Worm (Caenorhabditis elegans) whole organism, L2 larva: ENCODE results near the gene F10G7.10.

Experiments used
- C34F6.9 ChIP-seq: fragments of 150-350 bp; optimal IDR thresholded peaks from 2 replicates; lab custom pipeline; 2014; ENCODE audit warnings: missing biosample characterization, missing genetic modification characterization
- F13H6.1 ChIP-seq: sonication (generic microtip); optimal IDR thresholded peaks from 2 replicates; lab custom pipeline; 2016; ENCODE audit warnings: missing genetic modification characterization, missing compliant biosample characterization
- R02D3.7 ChIP-seq: fragments of 150-350 bp; optimal IDR thresholded peaks from 2 replicates; lab custom pipeline; 2014; ENCODE audit warnings: missing biosample characterization, missing genetic modification characterization
- Y55F3AM.14 ChIP-seq: fragments of 200-800 bp; sonication (Bioruptor generic); optimal IDR thresholded peaks from 2 replicates; lab custom pipeline; 2018; ENCODE audit warnings: mild to moderate bottlenecking, missing genetic modification characterization, missing compliant biosample characterization
- ZK546.5 ChIP-seq: sonication (generic microtip); optimal IDR thresholded peaks from 2 replicates; lab custom pipeline; 2017; ENCODE audit warnings: missing biosample characterization, missing genetic modification characterization
- alr-1 ChIP-seq: fragments of 150-350 bp; optimal IDR thresholded peaks from 2 replicates; lab custom pipeline; 2014; ENCODE audit warnings: missing biosample characterization, missing genetic modification characterization
- aly-2 ChIP-seq: fragments of 150-350 bp; optimal IDR thresholded peaks from 2 replicates; lab custom pipeline; 2014; ENCODE audit warnings: missing biosample characterization, missing genetic modification characterization
- ama-1 ChIP-seq: fragments of 150-350 bp; optimal IDR thresholded peaks from 2 replicates; lab custom pipeline; 2018; ENCODE audit warnings: inconsistent platforms
- blmp-1 ChIP-seq: sonication (generic microtip); optimal IDR thresholded peaks from 2 replicates; lab custom pipeline; 2017; ENCODE audit warnings: missing genetic modification characterization, mild to moderate bottlenecking, missing compliant biosample characterization, antibody characterized with exemption, moderate library complexity; ENCODE audit not compliant: insufficient read depth
- ceh-16 ChIP-seq: fragments of 150-350 bp; optimal IDR thresholded peaks from 2 replicates; lab custom pipeline; 2014; ENCODE audit warnings: missing biosample characterization, missing genetic modification characterization
- ceh-82 ChIP-seq: fragments of 150-350 bp; optimal IDR thresholded peaks from 2 replicates; lab custom pipeline; 2014; ENCODE audit warnings: missing biosample characterization, missing genetic modification characterization
- crh-2 ChIP-seq: sonication (generic microtip); optimal IDR thresholded peaks from 2 replicates; lab custom pipeline; 2017; ENCODE audit warnings: missing biosample characterization, missing genetic modification characterization
- dmd-4 ChIP-seq: sonication (generic microtip); optimal IDR thresholded peaks from 2 replicates; lab custom pipeline; 2017; ENCODE audit warnings: missing biosample characterization, missing genetic modification characterization
- elt-3 ChIP-seq: sonication (generic microtip); optimal IDR thresholded peaks from 2 replicates; lab custom pipeline; 2017; ENCODE audit warnings: missing biosample characterization, missing genetic modification characterization
- fos-1 ChIP-seq: fragments of 150-350 bp; optimal IDR thresholded peaks from 2 replicates; lab custom pipeline; 2014; ENCODE audit warnings: missing biosample characterization, missing genetic modification characterization
- gmeb-1 ChIP-seq: fragments of 150-350 bp; optimal IDR thresholded peaks from 2 replicates; lab custom pipeline; 2014; ENCODE audit warnings: missing biosample characterization, missing genetic modification characterization
- lin-11 ChIP-seq: fragments of 150-350 bp; sonication (generic microtip); optimal IDR thresholded peaks from 2 replicates; lab custom pipeline; 2014; ENCODE audit warnings: missing biosample characterization, missing genetic modification characterization, inconsistent platforms, mixed read lengths
- lin-13 ChIP-seq: fragments of 150-350 bp; optimal IDR thresholded peaks from 2 replicates; lab custom pipeline; 2014; ENCODE audit warnings: missing biosample characterization, missing genetic modification reagents, missing genetic modification characterization
- lsy-2 ChIP-seq, 2 experiments: fragments of 150-350 bp in 1 of 2; sonication (generic microtip) in 1 of 2; optimal IDR thresholded peaks; 2 replicates each; lab custom pipeline; 2014 to 2017; ENCODE audit warnings: missing biosample characterization in 2 of 2, missing genetic modification characterization in 2 of 2
- mab-5 ChIP-seq: fragments of 150-350 bp; optimal IDR thresholded peaks from 2 replicates; lab custom pipeline; 2014; ENCODE audit warnings: missing biosample characterization, missing genetic modification characterization
- mdl-1 ChIP-seq, 2 experiments: fragments of 150-350 bp in 1 of 2; sonication (generic microtip) in 1 of 2; optimal IDR thresholded peaks; 2 replicates each; lab custom pipeline; 2017; ENCODE audit warnings: missing biosample characterization in 2 of 2, missing genetic modification characterization in 2 of 2
- nhr-10 ChIP-seq: sonication (generic microtip); optimal IDR thresholded peaks from 2 replicates; lab custom pipeline; 2017; ENCODE audit warnings: missing biosample characterization, missing genetic modification characterization
- nhr-12 ChIP-seq: fragments of 150-350 bp; optimal IDR thresholded peaks from 2 replicates; lab custom pipeline; 2014; ENCODE audit warnings: missing biosample characterization, missing genetic modification characterization
- nhr-129 ChIP-seq: fragments of 150-350 bp; optimal IDR thresholded peaks from 2 replicates; lab custom pipeline; 2014; ENCODE audit warnings: missing biosample characterization, missing genetic modification characterization
- nhr-21 ChIP-seq: fragments of 150-350 bp; optimal IDR thresholded peaks from 2 replicates; lab custom pipeline; 2014; ENCODE audit warnings: missing biosample characterization, missing genetic modification characterization
- nhr-23 ChIP-seq: fragments of 150-350 bp; optimal IDR thresholded peaks from 2 replicates; lab custom pipeline; 2014; ENCODE audit warnings: missing biosample characterization, missing genetic modification reagents, missing genetic modification characterization
- nhr-25 ChIP-seq: fragments of 150-350 bp; sonication (generic microtip); optimal IDR thresholded peaks from 3 replicates; lab custom pipeline; 2014; ENCODE audit warnings: missing biosample characterization, missing genetic modification characterization
- nhr-6 ChIP-seq: fragments of 150-350 bp; optimal IDR thresholded peaks from 2 replicates; lab custom pipeline; 2014; ENCODE audit warnings: missing biosample characterization, missing genetic modification characterization
- peb-1 ChIP-seq: fragments of 150-350 bp; optimal IDR thresholded peaks from 2 replicates; lab custom pipeline; 2014; ENCODE audit warnings: missing biosample characterization, missing genetic modification characterization
- sem-4 ChIP-seq: fragments of 150-350 bp; optimal IDR thresholded peaks from 2 replicates; lab custom pipeline; 2014; ENCODE audit warnings: missing biosample characterization, missing genetic modification reagents, missing genetic modification characterization
- skn-1 ChIP-seq: sonication (generic microtip); optimal IDR thresholded peaks from 2 replicates; lab custom pipeline; 2017; ENCODE audit warnings: missing biosample characterization, missing genetic modification characterization
- sma-3 ChIP-seq: sonication (generic microtip); optimal IDR thresholded peaks from 2 replicates; lab custom pipeline; 2016; ENCODE audit warnings: missing genetic modification reagents, missing genetic modification characterization, missing compliant biosample characterization
- sma-9 ChIP-seq, 2 experiments: fragments of 150-350 bp in 1 of 2; sonication (generic microtip) in 1 of 2; optimal IDR thresholded peaks; 2 replicates each; lab custom pipeline; 2014 to 2016; ENCODE audit warnings: missing genetic modification characterization in 2 of 2, mild to moderate bottlenecking in 1 of 2, missing biosample characterization in 1 of 2, missing compliant biosample characterization in 1 of 2, missing genetic modification reagents in 1 of 2, moderate library complexity in 1 of 2
- snpc-4 ChIP-seq: fragments of 150-350 bp; optimal IDR thresholded peaks from 2 replicates; lab custom pipeline; 2014; ENCODE audit warnings: missing biosample characterization, missing genetic modification characterization
- unc-55 ChIP-seq: fragments of 150-350 bp; sonication (generic microtip); optimal IDR thresholded peaks from 3 replicates; lab custom pipeline; 2014; ENCODE audit warnings: missing biosample characterization, missing genetic modification reagents, missing genetic modification characterization
- unc-62 ChIP-seq: fragments of 150-350 bp; optimal IDR thresholded peaks from 2 replicates; lab custom pipeline; 2014; ENCODE audit warnings: missing biosample characterization, missing genetic modification reagents, missing genetic modification characterization
- zag-1 ChIP-seq: fragments of 150-350 bp; optimal IDR thresholded peaks from 2 replicates; lab custom pipeline; 2014; ENCODE audit warnings: missing biosample characterization, missing genetic modification characterization
- ztf-1 ChIP-seq: fragments of 200-800 bp; sonication (Bioruptor generic); conservative IDR thresholded peaks from 2 replicates; pipeline ENCODE4 v1.3.6; 2022; ENCODE audit warnings: missing genetic modification characterization, missing compliant biosample characterization
- ztf-4 ChIP-seq: fragments of 150-350 bp; optimal IDR thresholded peaks from 2 replicates; lab custom pipeline; 2014; ENCODE audit warnings: missing biosample characterization, missing genetic modification characterization

F10G7.10 gene

ce11 chrII:4745281-4745680 is 19.2 kb upstream of the F10G7.10 start (continued):
- TF ChIP-seq ceh-82 (tag; lab: Kevin White, UChicago) (no peak), aly-2 (tag; lab: Kevin White, UChicago) (no peak), blmp-1 (peak; percentile 88)

DNA sequence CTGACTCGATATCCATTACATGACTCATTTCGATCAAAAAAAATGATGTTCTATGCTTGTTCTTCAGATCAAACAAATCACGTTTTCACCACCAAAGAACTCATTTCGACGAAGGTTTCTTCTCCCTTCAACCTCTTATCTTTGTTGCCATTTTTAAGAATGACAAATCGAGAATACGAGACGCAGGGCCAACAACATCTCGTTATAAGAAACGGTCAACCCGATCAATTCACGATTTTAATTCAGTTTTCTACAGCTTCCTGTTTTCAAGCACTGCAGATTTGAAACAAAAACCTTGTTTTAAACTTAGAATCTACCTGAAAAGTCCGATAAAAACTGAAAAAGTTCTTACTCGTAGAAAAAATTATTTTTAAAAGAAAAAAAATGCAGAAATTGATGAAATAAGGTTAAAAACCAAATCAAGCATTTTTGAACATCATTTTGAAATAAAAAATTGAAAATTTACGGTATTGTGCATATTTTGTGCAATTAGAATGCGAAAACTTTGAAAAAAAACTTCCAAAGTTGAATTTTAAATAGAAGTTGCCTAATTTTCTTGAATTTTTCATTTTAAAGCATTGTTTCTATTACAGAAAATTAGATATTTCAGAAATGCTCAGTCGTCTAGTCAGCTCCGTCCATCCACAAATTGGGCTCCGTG is 15.6 kb upstream of the F10G7.10 start, which contains the start of gene acs-11:
Gene acs-11 (plus strand): TSS at position 611 of the 661 bp plus-strand sequence.
- TF ChIP-seq sem-4 = no peak
- no peak for TF ChIP-seq snpc-4 (tag; lab: Kevin White, UChicago)
- no peak for TF ChIP-seq lin-13
- no peak for TF ChIP-seq lin-11
- TF ChIP-seq lsy-2 (tag; optimal IDR thresholded peaks at IDR 0.05; lab: Kevin White, UChicago) = no peak
- TF ChIP-seq gmeb-1 = peak; percentile 4
- no peak for TF ChIP-seq unc-55 (GFP tag; lab: Kevin White, UChicago)
- TF ChIP-seq alr-1 = no peak
- TF ChIP-seq nhr-23 (tag; lab: Kevin White, UChicago) = no peak
- no peak for TF ChIP-seq elt-3 (tag; lab: Kevin White, UChicago)
- peak; percentile 28 for TF ChIP-seq nhr-21
- TF ChIP-seq nhr-6 (tag; lab: Kevin White, UChicago) = peak; percentile 0
- TF ChIP-seq sma-3 (GFP tag; lab: Kevin White, UChicago) = peak; percentile 11
- no peak for TF ChIP-seq mab-5 (tag; lab: Kevin White, UChicago)
- peak; percentile 19 for TF ChIP-seq crh-2 (tag; lab: Kevin White, UChicago)
- no peak for TF ChIP-seq sma-9 (GFP tag; optimal IDR thresholded peaks at IDR 0.05; lab: Kevin White, UChicago)
- TF ChIP-seq sma-9 (tag; optimal IDR thresholded peaks at IDR 0.05; lab: Kevin White, UChicago) = no peak
- TF ChIP-seq peb-1 (tag; lab: Kevin White, UChicago) = no peak
- TF ChIP-seq nhr-12 (tag; lab: Kevin White, UChicago) = no peak
- TF ChIP-seq ama-1 (lab: Kevin White, UChicago) = no peak
- TF ChIP-seq fos-1 (tag; lab: Kevin White, UChicago) = peak; percentile 69

ce11 chrII:4739984-4740462 is 14.0 kb upstream of the F10G7.10 start, which contains the start of gene eas-1:
Gene eas-1 (plus strand): TSS chrII:4740412.
- no peak for TF ChIP-seq dmd-4 (tag; lab: Kevin White, UChicago)
- TF ChIP-seq ztf-4 (tag; lab: Kevin White, UChicago) = no peak
- TF ChIP-seq lin-13 = peak; percentile 58
- peak; percentile 28 for TF ChIP-seq nhr-129
- TF ChIP-seq aly-2 (tag; lab: Kevin White, UChicago) = no peak
- peak; percentile 73 to 88 for TF ChIP-seq mdl-1 (tag; optimal IDR thresholded peaks at IDR 0.05; lab: Kevin White, UChicago)
- peak; percentile 87 for TF ChIP-seq sma-9 (GFP tag; optimal IDR thresholded peaks at IDR 0.05; lab: Kevin White, UChicago)
- TF ChIP-seq sma-9 (tag; optimal IDR thresholded peaks at IDR 0.05; lab: Kevin White, UChicago) = no peak
- TF ChIP-seq sma-3 (GFP tag; lab: Kevin White, UChicago) = peak; percentile 75
- TF ChIP-seq C34F6.9 = peak; percentile 86
- TF ChIP-seq lsy-2 (tag; optimal IDR thresholded peaks at IDR 0.05; lab: Kevin White, UChicago) = peak; percentile 74 to 90
- peak; percentile 75 for TF ChIP-seq nhr-25
- no peak for TF ChIP-seq nhr-23 (tag; lab: Kevin White, UChicago)
- TF ChIP-seq gmeb-1 = peak; percentile 95
- no peak for TF ChIP-seq nhr-10 (tag; lab: Kevin White, UChicago)
- peak; percentile 14 for TF ChIP-seq blmp-1
- TF ChIP-seq snpc-4 (tag; lab: Kevin White, UChicago) = peak; percentile 28
- peak; percentile 32 for TF ChIP-seq skn-1
- peak; percentile 27 for TF ChIP-seq ZK546.5 (tag; lab: Kevin White, UChicago)
- peak; percentile 65 for TF ChIP-seq F13H6.1
- TF ChIP-seq fos-1 (tag; lab: Kevin White, UChicago) = peak; percentile 40
- no peak for TF ChIP-seq Y55F3AM.14 (GFP tag; lab: Kevin White, UChicago)
- peak; percentile 41 for TF ChIP-seq lin-11
- no peak for TF ChIP-seq unc-62
- no peak for TF ChIP-seq zag-1
- TF ChIP-seq nhr-6 (tag; lab: Kevin White, UChicago) = no peak
- TF ChIP-seq crh-2 (tag; lab: Kevin White, UChicago) = peak; percentile 95
- TF ChIP-seq alr-1 = no peak
- TF ChIP-seq unc-55 (GFP tag; lab: Kevin White, UChicago) = peak; percentile 84
- TF ChIP-seq sem-4 = peak; percentile 39
- TF ChIP-seq nhr-21 = peak; percentile 60
- no peak for TF ChIP-seq ztf-1 (GFP tag; lab: Robert Waterston, UW)
- no peak for TF ChIP-seq ceh-16 (tag; lab: Kevin White, UChicago)
- no peak for TF ChIP-seq R02D3.7
- TF ChIP-seq mab-5 (tag; lab: Kevin White, UChicago) = peak; percentile 35
